Fruit fly (Drosophila melanogaster): Measurements from ENCODE around the gene RpL36A.

The RpL36A gene

dm6 chr2L:7993062-7993685, 49.5 kb downstream of the RpL36A start (continued):
- TF ChIP-seq stwl (tag; optimal IDR thresholded peaks at IDR 0.05) (no peak), scrt (GFP tag; optimal IDR thresholded peaks at IDR 0.05) (peak; percentile 64), wek (GFP tag; optimal IDR thresholded peaks at IDR 0.05) (no peak), vfl (GFP tag; optimal IDR thresholded peaks at IDR 0.05) (no peak), CG17829 (tag; optimal IDR thresholded peaks at IDR 0.05) (no peak), lilli (GFP tag; optimal IDR thresholded peaks at IDR 0.05) (no peak), B-H2 (GFP tag; optimal IDR thresholded peaks at IDR 0.05) (no peak), B-H1 (GFP tag; IDR thresholded peaks at IDR 0.05) (no peak), rib (GFP tag; IDR thresholded peaks at IDR 0.05) (peak; percentile 19; the same call in 1 of the 2 replicates), CG2202 (tag; optimal IDR thresholded peaks at IDR 0.05) (no peak), caup (GFP tag; optimal IDR thresholded peaks at IDR 0.05; ENCODE audit: severe bottlenecking) (no peak), Hmr (GFP tag; optimal IDR thresholded peaks at IDR 0.05) (peak; percentile 49), Nf-YB (GFP tag; optimal IDR thresholded peaks at IDR 0.05) (no peak), Eip74EF (GFP tag; optimal IDR thresholded peaks at IDR 0.05) (peak in 1 of 2 experiments; percentile 50), CG34224 (GFP tag; IDR thresholded peaks at IDR 0.05; ENCODE audit: partially characterized antibody) (no peak), CG31224 (GFP tag; IDR thresholded peaks at IDR 0.05) (no peak), ATbp (GFP tag; optimal IDR thresholded peaks at IDR 0.05) (no peak), tin (GFP tag; optimal IDR thresholded peaks at IDR 0.05) (no peak), klu (GFP tag; IDR thresholded peaks at IDR 0.05) (no peak), CG7839 (tag; optimal IDR thresholded peaks at IDR 0.05) (no peak), CG14667 (GFP tag; IDR thresholded peaks at IDR 0.05) (no peak), mld (GFP tag; IDR thresholded peaks at IDR 0.05; ENCODE audit: partially characterized antibody) (0 out of 3 replicates have a peak, but pooled peaks have one; percentile 11), CG17361 (GFP tag; IDR thresholded peaks at IDR 0.05) (no peak), GATAe (GFP tag; conservative IDR thresholded peaks at IDR 0.05) (0 out of 2 replicates have a peak, but pooled peaks have one; percentile 31), gfzf (GFP tag; optimal IDR thresholded peaks at IDR 0.05) (no peak), Atf6 (GFP tag; IDR thresholded peaks at IDR 0.05) (no peak), Sry-β (GFP tag; optimal IDR thresholded peaks at IDR 0.05) (no peak), sqz (GFP tag; optimal IDR thresholded peaks at IDR 0.05) (no peak), CG10543 (GFP tag; optimal IDR thresholded peaks at IDR 0.05) (peak; percentile 60), CG15269 (tag; optimal IDR thresholded peaks at IDR 0.05) (no peak), Ets97D (GFP tag; optimal IDR thresholded peaks at IDR 0.05) (no peak), sim (GFP tag; IDR thresholded peaks at IDR 0.05) (no peak), CG17385 (GFP tag; optimal IDR thresholded peaks at IDR 0.05) (no peak), BEAF-32 (GFP tag; optimal IDR thresholded peaks at IDR 0.05) (no peak), Oli (tag; optimal IDR thresholded peaks at IDR 0.05) (no peak), Antp (GFP tag; optimal IDR thresholded peaks at IDR 0.05) (no peak), ERR (GFP tag; optimal IDR thresholded peaks at IDR 0.05) (no peak), CkIIα-i1 (GFP tag; IDR thresholded peaks at IDR 0.05) (no peak), Dfd (GFP tag; optimal IDR thresholded peaks at IDR 0.05) (no peak), Six4 (GFP tag; optimal IDR thresholded peaks at IDR 0.05) (no peak), Dek (tag; optimal IDR thresholded peaks at IDR 0.05) (no peak), CG12071 (GFP tag; optimal IDR thresholded peaks at IDR 0.05) (peak; percentile 4), CG8765 (GFP tag; IDR thresholded peaks at IDR 0.05) (no peak), CG11696 (GFP tag; IDR thresholded peaks at IDR 0.05) (no peak), Kr (GFP tag; optimal IDR thresholded peaks at IDR 0.05) (no peak), D (optimal IDR thresholded peaks at IDR 0.05) (no peak), D (GFP tag; optimal IDR thresholded peaks at IDR 0.05) (no peak), CG18011 (GFP tag; optimal IDR thresholded peaks at IDR 0.05) (no peak), zen2 (GFP tag; IDR thresholded peaks at IDR 0.05; ENCODE audit: partially characterized antibody) (no peak), ci (GFP tag; IDR thresholded peaks at IDR 0.05) (peak; percentile 61; the same call in 1 of the 3 replicates)
